Fruit fly (Drosophila melanogaster) whole organism, embryonic: ENCODE results near the gene CG1309.

Experiments used
- Atf6 ChIP-seq: fragments of 200-800 bp; sonication (Bioruptor generic); IDR thresholded peaks from 2 replicates; pipeline ENCODE4 v1.3.6; 2022; ENCODE audit warnings: missing biosample characterization, missing genetic modification characterization
- B-H2 ChIP-seq: fragments of 200-800 bp; sonication (Bioruptor generic); optimal IDR thresholded peaks from 2 replicates; lab custom pipeline; 2018; ENCODE audit warnings: missing biosample characterization, mild to moderate bottlenecking, missing genetic modification characterization
- CG10267 ChIP-seq: fragments of 200-800 bp; sonication (Bioruptor generic); optimal IDR thresholded peaks from 2 replicates; lab custom pipeline; 2018; ENCODE audit warnings: missing biosample characterization, mild to moderate bottlenecking, missing genetic modification characterization, moderate library complexity
- CG14710 ChIP-seq: fragments of 200-800 bp; sonication (Bioruptor generic); optimal IDR thresholded peaks from 3 replicates; lab custom pipeline; 2019; ENCODE audit warnings: missing biosample characterization, mild to moderate bottlenecking, missing genetic modification characterization, moderate library complexity
- CG1602 ChIP-seq: fragments of 200-800 bp; sonication (Bioruptor generic); optimal IDR thresholded peaks from 3 replicates; lab custom pipeline; 2016; ENCODE audit warnings: missing biosample characterization, missing genetic modification characterization
- CG1603 ChIP-seq: fragments of 200-800 bp; sonication (Bioruptor generic); optimal IDR thresholded peaks from 2 replicates; lab custom pipeline; 2019; ENCODE audit warnings: missing biosample characterization, mild to moderate bottlenecking, missing genetic modification characterization, moderate library complexity
- CG17186 ChIP-seq: fragments of 200-800 bp; sonication (Bioruptor generic); optimal IDR thresholded peaks from 3 replicates; lab custom pipeline; 2017; ENCODE audit warnings: missing biosample characterization, missing genetic modification reagents, missing genetic modification characterization
- CG17829 ChIP-seq: fragments of 200-800 bp; optimal IDR thresholded peaks from 2 replicates; lab custom pipeline; 2019; ENCODE audit warnings: missing biosample characterization, mild to moderate bottlenecking, missing genetic modification characterization, moderate library complexity
- CG2120 ChIP-seq: fragments of 200-800 bp; sonication (Bioruptor generic); optimal IDR thresholded peaks from 3 replicates; lab custom pipeline; 2016; ENCODE audit warnings: missing biosample characterization, missing genetic modification characterization
- CG3065 ChIP-seq: fragments of 200-800 bp; sonication (Bioruptor generic); optimal IDR thresholded peaks from 2 replicates; lab custom pipeline; 2016; ENCODE audit warnings: missing biosample characterization, missing genetic modification characterization
- CG32532 ChIP-seq: fragments of 200-800 bp; sonication (Bioruptor generic); IDR thresholded peaks from 2 replicates; pipeline ENCODE4 v1.3.6; 2022; ENCODE audit warnings: missing biosample characterization, missing genetic modification characterization
- CG34224 ChIP-seq: fragments of 200-800 bp; sonication (Bioruptor generic); IDR thresholded peaks from 3 replicates; pipeline ENCODE4 v1.3.6; 2022; ENCODE audit warnings: missing biosample characterization, missing genetic modification characterization; ENCODE audit not compliant: partially characterized antibody
- CG34422 ChIP-seq: fragments of 200-800 bp; sonication (Bioruptor generic); IDR thresholded peaks from 3 replicates; pipeline ENCODE4 v1.3.6; 2022; ENCODE audit warnings: missing biosample characterization, missing genetic modification characterization
- CG3995 ChIP-seq: fragments of 200-800 bp; sonication (Bioruptor generic); optimal IDR thresholded peaks from 3 replicates; lab custom pipeline; 2016; ENCODE audit warnings: missing biosample characterization, missing genetic modification characterization
- CG4707 ChIP-seq: fragments of 200-800 bp; sonication (Bioruptor generic); optimal IDR thresholded peaks from 2 replicates; lab custom pipeline; 2018; ENCODE audit warnings: missing biosample characterization, mild to moderate bottlenecking, missing genetic modification characterization, moderate library complexity
- CG5245 ChIP-seq: fragments of 200-800 bp; sonication (Bioruptor generic); optimal IDR thresholded peaks from 3 replicates; lab custom pipeline; 2016; ENCODE audit warnings: missing biosample characterization, missing genetic modification characterization
- CG6175 ChIP-seq: fragments of 200-800 bp; sonication (Bioruptor generic); IDR thresholded peaks from 3 replicates; pipeline ENCODE4 v1.3.6; 2022; ENCODE audit warnings: missing biosample characterization, missing genetic modification characterization
- CG8281 ChIP-seq: fragments of 200-800 bp; sonication (Bioruptor generic); optimal IDR thresholded peaks from 2 replicates; lab custom pipeline; 2018; ENCODE audit warnings: missing biosample characterization, mild to moderate bottlenecking, missing genetic modification characterization, moderate library complexity
- CG8290 ChIP-seq, 3 experiments: fragments of 200-800 bp; sonication (Bioruptor generic); optimal IDR thresholded peaks; 2 replicates each; lab custom pipeline; 2016 to 2019; ENCODE audit warnings: missing biosample characterization in 3 of 3, missing genetic modification characterization in 3 of 3, mild to moderate bottlenecking in 2 of 3, moderate library complexity in 1 of 3
- CG8944 ChIP-seq: fragments of 200-800 bp; sonication (Bioruptor generic); optimal IDR thresholded peaks from 3 replicates; lab custom pipeline; 2016; ENCODE audit warnings: missing biosample characterization, missing genetic modification characterization
- D19A ChIP-seq: fragments of 200-800 bp; optimal IDR thresholded peaks from 3 replicates; lab custom pipeline; 2019; ENCODE audit warnings: missing biosample characterization, mild to moderate bottlenecking, missing genetic modification characterization, moderate library complexity
- Dad ChIP-seq: fragments of 200-800 bp; sonication (Bioruptor generic); optimal IDR thresholded peaks from 3 replicates; lab custom pipeline; 2016; ENCODE audit warnings: missing biosample characterization, missing genetic modification characterization
- Dbx ChIP-seq: fragments of 200-800 bp; sonication (Bioruptor generic); IDR thresholded peaks from 3 replicates; pipeline ENCODE4 v1.3.6; 2022; ENCODE audit warnings: missing biosample characterization, missing genetic modification characterization
- Gug ChIP-seq: fragments of 200-800 bp; sonication (Bioruptor generic); IDR thresholded peaks from 4 replicates; pipeline ENCODE4 v1.3.6; 2022; ENCODE audit warnings: missing biosample characterization, missing genetic modification characterization
- H2.0 ChIP-seq: fragments of 200-800 bp; sonication (Bioruptor generic); IDR thresholded peaks from 2 replicates; pipeline ENCODE4 v1.3.6; 2022; ENCODE audit warnings: missing biosample characterization, missing genetic modification characterization
- HHEX ChIP-seq: fragments of 200-800 bp; sonication (Bioruptor generic); optimal IDR thresholded peaks from 3 replicates; lab custom pipeline; 2017; ENCODE audit warnings: missing biosample characterization, mild to moderate bottlenecking, missing genetic modification characterization, missing genetic modification reagents
- Hmx ChIP-seq: fragments of 200-800 bp; sonication (Bioruptor generic); optimal IDR thresholded peaks from 2 replicates; lab custom pipeline; 2016; ENCODE audit warnings: missing biosample characterization, missing genetic modification characterization
- Hr51 ChIP-seq, 2 experiments: fragments of 200-800 bp; sonication (Bioruptor generic); optimal IDR thresholded peaks; 2 replicates in 1 of 2; 3 replicates in 1 of 2; lab custom pipeline; 2016 to 2018; ENCODE audit warnings: missing biosample characterization in 2 of 2, missing genetic modification characterization in 2 of 2, mild to moderate bottlenecking in 1 of 2, moderate library complexity in 1 of 2
- Hr78 ChIP-seq, 2 experiments: fragments of 200-800 bp in 1 of 2; fragments of >200 bp in 1 of 2; sonication (Bioruptor generic) in 1 of 2; optimal IDR thresholded peaks; 2 replicates each; lab custom pipeline; 2017 to 2019; ENCODE audit warnings: missing biosample characterization in 2 of 2, missing genetic modification characterization in 2 of 2, mild to moderate bottlenecking in 1 of 2, moderate library complexity in 1 of 2
- Taf1 ChIP-seq: fragments of 200-800 bp; sonication (Bioruptor generic); IDR thresholded peaks from 2 replicates; pipeline ENCODE4 v1.3.6; 2022; ENCODE audit warnings: missing biosample characterization, missing genetic modification characterization
- bbx ChIP-seq: fragments of 200-800 bp; sonication (Bioruptor generic); IDR thresholded peaks from 2 replicates; pipeline ENCODE4 v1.3.6; 2022; ENCODE audit warnings: missing biosample characterization, missing genetic modification characterization; ENCODE audit not compliant: partially characterized antibody
- cato ChIP-seq: fragments of 200-800 bp; sonication (Bioruptor generic); optimal IDR thresholded peaks from 2 replicates; lab custom pipeline; 2016; ENCODE audit warnings: missing biosample characterization, missing genetic modification characterization, borderline replicate concordance
- croc ChIP-seq: fragments of 200-800 bp; sonication (Bioruptor generic); conservative IDR thresholded peaks from 3 replicates; pipeline ENCODE4 v1.3.6; 2022; ENCODE audit warnings: missing biosample characterization, missing genetic modification characterization
- dmrt11E ChIP-seq: fragments of 200-800 bp; sonication (Bioruptor generic); optimal IDR thresholded peaks from 3 replicates; lab custom pipeline; 2018; ENCODE audit warnings: missing biosample characterization, mild to moderate bottlenecking, missing genetic modification characterization, moderate library complexity
- ems ChIP-seq: fragments of 200-800 bp; sonication (Bioruptor generic); optimal IDR thresholded peaks from 3 replicates; lab custom pipeline; 2016; ENCODE audit warnings: missing biosample characterization, missing genetic modification characterization
- esg ChIP-seq: fragments of 200-800 bp; sonication (Bioruptor generic); conservative IDR thresholded peaks from 2 replicates; pipeline ENCODE4 v1.3.6; 2022; ENCODE audit warnings: missing biosample characterization, missing genetic modification characterization
- gfzf ChIP-seq: fragments of 200-800 bp; sonication (Bioruptor generic); optimal IDR thresholded peaks from 2 replicates; lab custom pipeline; 2016; ENCODE audit warnings: missing biosample characterization, mild to moderate bottlenecking, missing genetic modification characterization, moderate library complexity
- ind ChIP-seq: fragments of 200-800 bp; sonication (Bioruptor generic); optimal IDR thresholded peaks from 3 replicates; lab custom pipeline; 2016; ENCODE audit warnings: missing biosample characterization, missing genetic modification characterization
- nerfin-2 ChIP-seq: fragments of 200-800 bp; sonication (Bioruptor generic); IDR thresholded peaks from 2 replicates; pipeline ENCODE4 v1.3.6; 2022; ENCODE audit warnings: missing biosample characterization, missing genetic modification characterization; ENCODE audit not compliant: partially characterized antibody
- repo ChIP-seq: fragments of 200-800 bp; sonication (Bioruptor generic); optimal IDR thresholded peaks from 2 replicates; lab custom pipeline; 2016; ENCODE audit warnings: missing biosample characterization, missing genetic modification characterization
- rib ChIP-seq: fragments of 200-800 bp; sonication (Bioruptor generic); IDR thresholded peaks from 2 replicates; pipeline ENCODE4 v1.3.6; 2022; ENCODE audit warnings: missing biosample characterization, missing genetic modification characterization
- sens ChIP-seq: fragments of 200-800 bp; sonication (Bioruptor generic); peaks from one replicate; lab custom pipeline; 2016; ENCODE audit warnings: missing biosample characterization, missing genetic modification characterization
- sens-2 ChIP-seq: fragments of 200-800 bp; sonication (Bioruptor generic); IDR thresholded peaks from 2 replicates; pipeline ENCODE4 v1.3.6; 2022; ENCODE audit warnings: missing biosample characterization, missing genetic modification characterization
- slbo ChIP-seq: fragments of 200-800 bp; sonication (Bioruptor generic); IDR thresholded peaks from 2 replicates; pipeline ENCODE4 v1.3.6; 2022; ENCODE audit warnings: missing biosample characterization, missing genetic modification characterization
- tap ChIP-seq: fragments of 200-800 bp; optimal IDR thresholded peaks from 3 replicates; lab custom pipeline; 2019; ENCODE audit warnings: missing biosample characterization, mild to moderate bottlenecking, missing genetic modification characterization, moderate library complexity
- toy ChIP-seq: fragments of 200-800 bp; sonication (Bioruptor generic); IDR thresholded peaks from 2 replicates; pipeline ENCODE4 v1.3.6; 2022; ENCODE audit warnings: missing biosample characterization, missing genetic modification characterization
- twi ChIP-seq: fragments of 200-800 bp; optimal IDR thresholded peaks from 2 replicates; lab custom pipeline; 2019; ENCODE audit warnings: missing biosample characterization, mild to moderate bottlenecking, missing genetic modification characterization, moderate library complexity
- tx ChIP-seq: fragments of 200-800 bp; sonication (Bioruptor generic); optimal IDR thresholded peaks from 2 replicates; lab custom pipeline; 2016; ENCODE audit warnings: missing biosample characterization, missing genetic modification characterization
- zen ChIP-seq: fragments of 200-800 bp; sonication (Bioruptor generic); optimal IDR thresholded peaks from 3 replicates; lab custom pipeline; 2018; ENCODE audit warnings: missing biosample characterization, mild to moderate bottlenecking, missing genetic modification characterization, moderate library complexity
- zfh2 ChIP-seq: fragments of 200-800 bp; sonication (Bioruptor generic); optimal IDR thresholded peaks from 2 replicates; lab custom pipeline; 2016; ENCODE audit warnings: missing biosample characterization, missing genetic modification characterization

Gene CG1309

dm6 chr3L:4282627-4283026 lies 23.4 kb downstream of the CG1309 start, which contains the start of gene CG11583 (continued):
- peak; percentile 18 for TF ChIP-seq HHEX (GFP tag; lab: Kevin White, UChicago)
- TF ChIP-seq bbx (GFP tag; lab: Robert Waterston, UW): 0 out of 2 replicates have a peak, but pooled peaks have one; percentile 8
- TF ChIP-seq CG6175 (GFP tag; lab: Robert Waterston, UW): 0 out of 3 replicates have a peak, but pooled peaks have one; percentile 26
- no peak for TF ChIP-seq dmrt11E
- peak; percentile 32 for TF ChIP-seq gfzf (GFP tag; lab: Kevin White, UChicago)
- peak; percentile 8 for TF ChIP-seq zen (tag; lab: Kevin White, UChicago)
- no peak for TF ChIP-seq cato (GFP tag; lab: Kevin White, UChicago)
- TF ChIP-seq CG34422 (GFP tag; lab: Robert Waterston, UW): peak; percentile 63; the same call in 1 of the 3 replicates
- peak; percentile 15 for TF ChIP-seq CG5245 (GFP tag; lab: Kevin White, UChicago)
- TF ChIP-seq ind (GFP tag; lab: Kevin White, UChicago): peak; percentile 36
- TF ChIP-seq CG4707 (GFP tag; lab: Kevin White, UChicago): no peak
- TF ChIP-seq B-H2 (GFP tag; lab: Kevin White, UChicago): peak; percentile 54
- TF ChIP-seq CG10267 (tag; lab: Kevin White, UChicago): peak; percentile 96
- no peak for TF ChIP-seq esg (GFP tag; lab: Robert Waterston, UW)
- TF ChIP-seq nerfin-2 (GFP tag; lab: Robert Waterston, UW): no peak
- peak; percentile 51 for TF ChIP-seq zfh2 (GFP tag; lab: Kevin White, UChicago)
- TF ChIP-seq Hr51 (GFP tag; optimal IDR thresholded peaks at IDR 0.05; lab: Kevin White, UChicago): peak in 1 of 2 experiments; percentile 32
- peak; percentile 50 for TF ChIP-seq ems
- peak; percentile 66 for TF ChIP-seq CG32532 (GFP tag; lab: Robert Waterston, UW)
- no peak for TF ChIP-seq Taf1
- no peak for TF ChIP-seq Hr78 (GFP tag; optimal IDR thresholded peaks at IDR 0.05; lab: Kevin White, UChicago)
- TF ChIP-seq CG1602 (GFP tag; lab: Kevin White, UChicago): peak; percentile 14
- TF ChIP-seq CG17186: peak; percentile 62
- TF ChIP-seq CG8944 (GFP tag; lab: Kevin White, UChicago): peak; percentile 45
- no peak for TF ChIP-seq sens-2 (GFP tag; lab: Robert Waterston, UW)
- no peak for TF ChIP-seq Atf6 (GFP tag; lab: Robert Waterston, UW)
- no peak for TF ChIP-seq H2.0 (GFP tag; lab: Robert Waterston, UW)
- TF ChIP-seq CG8290 (GFP tag; optimal IDR thresholded peaks at IDR 0.05; lab: Kevin White, UChicago): no peak
- TF ChIP-seq CG8290 (tag; optimal IDR thresholded peaks at IDR 0.05; lab: Kevin White, UChicago): no peak
- peak; percentile 71 for TF ChIP-seq slbo (GFP tag; lab: Robert Waterston, UW)
- no peak for TF ChIP-seq CG3065
- TF ChIP-seq CG2120 (GFP tag; lab: Kevin White, UChicago): peak; percentile 73
- no peak for TF ChIP-seq rib (GFP tag; lab: Robert Waterston, UW)
- TF ChIP-seq croc: no peak
- TF ChIP-seq CG8281 (tag; lab: Kevin White, UChicago): no peak
- no peak for TF ChIP-seq CG34224 (GFP tag; lab: Robert Waterston, UW)
- TF ChIP-seq CG1603 (tag; lab: Kevin White, UChicago): peak; percentile 64
- no peak for TF ChIP-seq Hmx (GFP tag; lab: Kevin White, UChicago)
- TF ChIP-seq D19A (tag; lab: Kevin White, UChicago): no peak
- peak; percentile 49 for TF ChIP-seq CG14710
- TF ChIP-seq CG3995 (GFP tag; lab: Kevin White, UChicago): peak; percentile 51
- peak; percentile 46 for TF ChIP-seq CG17829 (tag; lab: Kevin White, UChicago)
- peak; percentile 30 for TF ChIP-seq twi (tag; lab: Kevin White, UChicago)
- TF ChIP-seq Gug (GFP tag; lab: Robert Waterston, UW): 0 out of 4 replicates have a peak, but pooled peaks have one; percentile 30
- peak; percentile 93 for TF ChIP-seq sens
- TF ChIP-seq toy (GFP tag; lab: Robert Waterston, UW): no peak
- TF ChIP-seq Dad (GFP tag; lab: Kevin White, UChicago): peak; percentile 35
- TF ChIP-seq tx (GFP tag; lab: Kevin White, UChicago): peak; percentile 20
- TF ChIP-seq repo (GFP tag; lab: Kevin White, UChicago): peak; percentile 14
- no peak for TF ChIP-seq tap (tag; lab: Kevin White, UChicago)
- TF ChIP-seq Dbx: 0 out of 3 replicates have a peak, but pooled peaks have one; percentile 40
